Worm (Caenorhabditis elegans): ENCODE data around the gene Y111B2A.2.
A peak's percentile ranks its signal among the peaks of the same experiment; 100 is the strongest.

Gene Y111B2A.2

DNA sequence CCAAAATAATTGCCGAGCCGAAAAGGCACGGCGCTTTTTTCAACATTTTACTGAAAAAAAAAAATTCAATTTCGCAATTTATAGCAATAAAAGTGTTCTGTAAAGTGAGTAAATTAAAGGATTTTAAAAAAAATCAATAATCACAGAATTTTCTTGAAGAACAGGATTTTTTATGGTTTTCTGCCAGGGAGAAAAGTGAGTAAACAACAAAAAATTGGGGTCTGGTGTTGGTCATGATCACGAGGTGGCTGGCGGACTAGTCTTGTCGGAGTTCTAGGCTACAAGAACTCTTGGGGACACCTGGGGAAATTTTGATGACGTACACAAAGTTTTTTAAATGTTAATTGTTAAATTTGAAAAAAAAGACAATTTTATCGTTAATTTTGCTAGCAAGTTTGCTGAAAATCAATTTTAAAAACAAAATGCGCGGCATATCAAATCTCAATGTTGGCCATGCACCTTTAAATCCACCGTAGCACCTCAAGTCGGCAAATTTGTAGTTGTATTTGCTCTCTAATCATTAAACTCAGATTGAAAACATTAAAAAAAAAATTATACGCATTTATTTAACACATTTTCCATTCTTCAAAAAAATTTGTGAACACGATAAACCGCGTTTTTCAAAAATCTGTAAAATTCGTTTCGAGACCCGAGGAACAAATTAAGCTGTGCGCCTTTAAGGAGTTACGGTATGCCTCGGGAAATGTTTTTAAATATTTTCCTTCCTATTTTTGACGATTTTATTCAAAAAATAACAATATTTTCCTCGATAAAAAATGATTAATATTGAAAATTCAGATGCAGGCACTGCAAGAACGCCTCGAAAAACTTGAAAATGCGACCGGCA is 38.9 kb upstream of the Y111B2A.2 start, which contains the start of the genes scav-3 and Y49E10.21:
Gene scav-3, minus strand, starts transcription at position 50 of the 847 bp plus-strand sequence.
Gene Y49E10.21, plus strand, starts transcription at position 797 of the 847 bp plus-strand sequence.
- TF ChIP-seq die-1 (tag; optimal IDR thresholded peaks at IDR 0.05) (no peak), K11D2.4 (GFP tag; IDR thresholded peaks at IDR 0.05) (no peak), madf-3 (GFP tag; IDR thresholded peaks at IDR 0.05) (no peak), mel-28 (tag; optimal IDR thresholded peaks at IDR 0.05; ENCODE audit: borderline replicate concordance) (no peak), T26A5.8 (tag; optimal IDR thresholded peaks at IDR 0.05) (no peak), dox-1 (GFP tag; IDR thresholded peaks at IDR 0.05) (no peak), hmg-1.2 (GFP tag; IDR thresholded peaks at IDR 0.05) (no peak), gei-17 (GFP tag; optimal IDR thresholded peaks at IDR 0.05) (no peak), pbrm-1 (GFP tag; IDR thresholded peaks at IDR 0.05) (0 out of 2 replicates have a peak, but pooled peaks have one; percentile 11), lsy-27 (tag; optimal IDR thresholded peaks at IDR 0.05; ENCODE audit: borderline replicate concordance, insufficient read depth) (no peak), ZK185.1 (tag; optimal IDR thresholded peaks at IDR 0.05; ENCODE audit: poor library complexity, severe bottlenecking) (no peak), snpc-1.3 (tag; optimal IDR thresholded peaks at IDR 0.05; ENCODE audit: insufficient read depth) (no peak), aptf-2 (GFP tag; conservative IDR thresholded peaks at IDR 0.05) (no peak), F57A8.1 (GFP tag; optimal IDR thresholded peaks at IDR 0.05) (no peak), egrh-3 (GFP tag; IDR thresholded peaks at IDR 0.05) (no peak), mxl-1 (tag; optimal IDR thresholded peaks at IDR 0.05) (no peak), madf-10 (tag; optimal IDR thresholded peaks at IDR 0.05) (no peak), F39B2.1 (GFP tag; IDR thresholded peaks at IDR 0.05) (no peak), repo-1 (tag; optimal IDR thresholded peaks at IDR 0.05) (no peak), ztf-22 (GFP tag; optimal IDR thresholded peaks at IDR 0.05) (no peak), chd-7 (tag; optimal IDR thresholded peaks at IDR 0.05) (no peak), attf-3 (GFP tag; conservative IDR thresholded peaks at IDR 0.05) (no peak), F55B11.4 (tag; optimal IDR thresholded peaks at IDR 0.05; ENCODE audit: borderline replicate concordance, insufficient read depth) (no peak), tbx-9 (tag; optimal IDR thresholded peaks at IDR 0.05; ENCODE audit: borderline replicate concordance) (no peak), lsl-1 (GFP tag; optimal IDR thresholded peaks at IDR 0.05) (peak; percentile 99), attf-6 (GFP tag; IDR thresholded peaks at IDR 0.05) (no peak), somi-1 (GFP tag; optimal IDR thresholded peaks at IDR 0.05) (no peak), lag-1 (GFP tag; IDR thresholded peaks at IDR 0.05) (no peak), F49E8.2 (tag; optimal IDR thresholded peaks at IDR 0.05; ENCODE audit: insufficient read depth) (no peak), let-607 (tag; optimal IDR thresholded peaks at IDR 0.05) (no peak), T07F8.4 (tag; optimal IDR thresholded peaks at IDR 0.05) (no peak), lin-54 (GFP tag; optimal IDR thresholded peaks at IDR 0.05) (peak; percentile 59), lin-26 (GFP tag; IDR thresholded peaks at IDR 0.05) (no peak), pha-4 (tag; optimal IDR thresholded peaks at IDR 0.05) (no peak), F57C9.4 (tag; optimal IDR thresholded peaks at IDR 0.05) (no peak), hmg-20 (GFP tag; IDR thresholded peaks at IDR 0.05) (no peak), K12H6.12 (tag; optimal IDR thresholded peaks at IDR 0.05) (no peak), sea-2 (GFP tag; IDR thresholded peaks at IDR 0.05) (no peak), efl-1 (GFP tag; optimal IDR thresholded peaks at IDR 0.05) (peak; percentile 61), Y53G8AR.9 (GFP tag; conservative IDR thresholded peaks at IDR 0.05) (no peak), D2030.7 (GFP tag; IDR thresholded peaks at IDR 0.05) (peak; percentile 57; the same call in 1 of the 2 replicates), F37B4.10 (GFP tag; IDR thresholded peaks at IDR 0.05) (no peak), nhr-27 (tag; optimal IDR thresholded peaks at IDR 0.05) (no peak), ztf-25 (GFP tag; IDR thresholded peaks at IDR 0.05) (no peak), ztf-28 (GFP tag; IDR thresholded peaks at IDR 0.05) (no peak), Y67H2A.10 (GFP tag; conservative IDR thresholded peaks at IDR 0.05) (no peak)
